Worm (Caenorhabditis elegans) whole organism, late embryonic: ENCODE measurements around the gene gspd-1.

Source experiments
- Y22D7AL.16 ChIP-seq: sonication (generic microtip); optimal IDR thresholded peaks from 2 replicates; lab custom pipeline; 2016; ENCODE audit warnings: missing genetic modification characterization, missing compliant biosample characterization
- ahr-1 ChIP-seq: sonication (generic microtip); optimal IDR thresholded peaks from 2 replicates; lab custom pipeline; 2016; ENCODE audit warnings: missing genetic modification characterization, missing compliant biosample characterization
- ceh-31 ChIP-seq: sonication (generic microtip); optimal IDR thresholded peaks from 2 replicates; lab custom pipeline; 2016; ENCODE audit warnings: missing genetic modification characterization, missing compliant biosample characterization
- dmd-4 ChIP-seq: sonication (generic microtip); optimal IDR thresholded peaks from 2 replicates; lab custom pipeline; 2016; ENCODE audit warnings: borderline replicate concordance, missing genetic modification characterization, missing compliant biosample characterization
- elt-2 ChIP-seq: sonication (generic microtip); optimal IDR thresholded peaks from 2 replicates; lab custom pipeline; 2016; ENCODE audit warnings: missing genetic modification reagents, missing genetic modification characterization, missing compliant biosample characterization
- fkh-10 ChIP-seq: fragments of 150-350 bp; optimal IDR thresholded peaks from 2 replicates; lab custom pipeline; 2014; ENCODE audit warnings: missing biosample characterization, missing genetic modification reagents, missing genetic modification characterization
- mec-3 ChIP-seq: sonication (generic microtip); optimal IDR thresholded peaks from 2 replicates; lab custom pipeline; 2016; ENCODE audit warnings: borderline replicate concordance, missing genetic modification characterization, missing compliant biosample characterization
- syd-9 ChIP-seq: sonication (generic microtip); optimal IDR thresholded peaks from 2 replicates; lab custom pipeline; 2016; ENCODE audit warnings: mild to moderate bottlenecking, missing genetic modification characterization, moderate library complexity, missing compliant biosample characterization

DNA sequence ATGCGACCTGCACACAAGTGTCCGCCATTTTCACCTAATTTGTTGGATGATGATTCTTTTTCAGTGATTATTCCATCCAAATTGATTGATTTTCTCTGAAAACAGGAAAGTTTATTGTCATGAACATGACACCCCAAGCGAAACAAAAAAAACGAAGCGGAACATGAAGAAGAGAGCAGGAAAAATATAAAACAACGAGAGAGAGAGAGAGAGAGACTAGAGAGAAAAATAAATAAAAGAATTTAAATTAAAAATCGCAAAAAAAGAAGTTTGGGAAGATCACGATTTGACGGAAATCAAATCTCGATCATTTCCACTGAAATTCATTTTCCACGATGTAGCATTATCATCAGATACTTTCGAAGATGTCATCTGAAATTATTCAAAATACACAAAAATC is 42.5 kb downstream of the gspd-1 start, which contains the start of gene klp-12:
- TF ChIP-seq Y22D7AL.16 (no peak), dmd-4 (tag; lab: Kevin White, UChicago) (no peak), syd-9 (tag; lab: Kevin White, UChicago) (no peak), ahr-1 (no peak), ceh-31 (tag; lab: Kevin White, UChicago) (no peak), fkh-10 (GFP tag; lab: Kevin White, UChicago) (no peak), mec-3 (tag; lab: Kevin White, UChicago) (no peak), elt-2 (tag; lab: Kevin White, UChicago) (no peak)
